Worm (Caenorhabditis elegans): Measurements from ENCODE around the gene cutl-4.

cutl-4 gene

ce11 chrV:17694260-17694659 lies 45.4 kb downstream of the cutl-4 start:
- TF ChIP-seq unc-62 (GFP tag; optimal IDR thresholded peaks at IDR 0.05), result no peak

- TF ChIP-seq unc-62 (GFP tag; optimal IDR thresholded peaks at IDR 0.05), result no peak
Observed at ce11 chrV:17690922-17691321, 48.8 kb downstream of the cutl-4 start, which contains the start of gene F59A1.13. Gene F59A1.13 (minus strand): TSS chrV:17691022.

- TF ChIP-seq unc-62 (GFP tag; optimal IDR thresholded peaks at IDR 0.05), result no peak
Observed at ce11 chrV:17686852-17687251, 52.8 kb downstream of the cutl-4 start, which contains the start of gene F59A1.18. Gene F59A1.18 (minus strand): TSS chrV:17686952.

DNA sequence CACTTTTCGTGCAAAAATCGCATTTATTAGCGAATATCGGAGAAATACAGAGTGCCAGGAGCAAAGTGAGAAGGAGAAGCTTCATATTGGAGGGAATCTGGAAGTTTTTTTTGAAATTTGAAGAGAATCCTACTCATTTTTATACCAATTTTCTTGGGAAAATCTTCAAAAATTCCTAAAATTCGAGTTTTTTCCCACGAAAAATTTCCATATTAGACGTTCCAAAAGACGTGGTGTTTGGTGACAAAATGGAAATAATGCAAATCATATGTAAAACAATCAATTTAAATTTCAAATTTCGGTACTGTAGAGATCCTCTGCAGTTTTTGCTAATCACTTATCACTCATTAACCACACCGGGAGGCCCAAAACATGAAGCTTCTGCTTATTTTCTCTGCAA lies 54.8 kb downstream of the cutl-4 start, which contains the start of the genes F59A1.16 and F59A1.6:
TSS of gene F59A1.16 (minus strand) at position 101 of the 400 bp plus-strand sequence.
TSS of gene F59A1.6 (plus strand) at position 285 of the 400 bp plus-strand sequence.
- no peak for TF ChIP-seq unc-62 (GFP tag; optimal IDR thresholded peaks at IDR 0.05)

- TF ChIP-seq unc-62 (GFP tag; optimal IDR thresholded peaks at IDR 0.05), result no peak
Observed at ce11 chrV:17683763-17684162, 55.9 kb downstream of the cutl-4 start, which contains the start of gene F59A1.15. Gene F59A1.15 (minus strand): TSS chrV:17683863.

Data from whole organism, dauer.